Worm (Caenorhabditis elegans) whole organism, late embryonic: ENCODE data around the gene nhr-31.

ENCODE experiments used
- ama-1 ChIP-seq: fragments of 150-350 bp; optimal IDR thresholded peaks from 2 replicates; lab custom pipeline; 2014
- ceh-18 ChIP-seq: sonication (generic microtip); optimal IDR thresholded peaks from 2 replicates; lab custom pipeline; 2016; ENCODE audit warnings: missing genetic modification characterization, missing compliant biosample characterization
- ceh-9 ChIP-seq: sonication (generic microtip); optimal IDR thresholded peaks from 2 replicates; lab custom pipeline; 2016; ENCODE audit warnings: mild to moderate bottlenecking, missing genetic modification characterization, inconsistent platforms, missing compliant biosample characterization
- hlh-30 ChIP-seq: sonication (generic microtip); optimal IDR thresholded peaks from 2 replicates; lab custom pipeline; 2017; ENCODE audit warnings: antibody characterized with exemption, missing genetic modification characterization, missing compliant biosample characterization; ENCODE audit not compliant: insufficient read depth
- hlh-8 ChIP-seq: sonication (generic microtip); optimal IDR thresholded peaks from 2 replicates; lab custom pipeline; 2016; ENCODE audit warnings: missing genotype, missing genetic modification characterization, missing compliant biosample characterization
- pag-3 ChIP-seq: sonication (generic microtip); optimal IDR thresholded peaks from 2 replicates; lab custom pipeline; 2016; ENCODE audit warnings: missing compliant biosample characterization, missing genetic modification characterization, borderline replicate concordance
- pha-2 ChIP-seq: sonication (generic microtip); optimal IDR thresholded peaks from 2 replicates; lab custom pipeline; 2017; ENCODE audit warnings: mild to moderate bottlenecking, missing genetic modification characterization, missing compliant biosample characterization
- pha-4 ChIP-seq: fragments of 150-350 bp; optimal IDR thresholded peaks from 2 replicates; lab custom pipeline; 2018; ENCODE audit warnings: missing biosample characterization, missing genetic modification reagents, missing genetic modification characterization
- unc-86 ChIP-seq: sonication (generic microtip); optimal IDR thresholded peaks from 2 replicates; lab custom pipeline; 2016; ENCODE audit warnings: missing genetic modification characterization, missing compliant biosample characterization

DNA sequence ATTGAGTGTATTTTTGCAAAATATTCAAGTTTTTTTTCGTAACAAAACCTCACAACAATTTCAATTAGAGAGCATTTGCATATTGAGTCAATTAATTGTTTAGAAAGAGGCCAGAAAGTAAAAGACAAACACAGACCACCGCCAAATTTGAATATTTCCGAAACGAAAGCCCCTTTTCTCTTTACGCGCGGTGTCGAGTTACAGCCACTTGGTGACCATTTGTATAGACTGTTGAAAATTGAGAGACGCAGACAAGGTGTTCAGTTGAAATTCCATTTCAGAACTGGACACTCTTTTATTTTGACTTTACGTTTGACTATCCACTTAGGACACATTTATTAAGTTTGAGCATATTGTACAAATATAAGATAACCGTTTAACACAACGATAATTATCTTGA lies 18.8 kb upstream of the nhr-31 start:
- TF ChIP-seq ama-1 (lab: Kevin White, UChicago) (no peak), hlh-30 (tag; lab: Kevin White, UChicago) (no peak), ceh-18 (tag; lab: Kevin White, UChicago) (no peak), pha-4 (tag; lab: Kevin White, UChicago) (no peak), hlh-8 (tag; lab: Kevin White, UChicago) (no peak), ceh-9 (tag; lab: Kevin White, UChicago) (no peak), pha-2 (tag; lab: Kevin White, UChicago) (no peak), pag-3 (tag; lab: Kevin White, UChicago) (no peak), unc-86 (tag; lab: Kevin White, UChicago) (no peak)
